Fruit fly (Drosophila melanogaster): ENCODE results near the gene CG9331.
A peak's percentile ranks its signal among the peaks of the same experiment; 100 is the strongest.

Gene CG9331

DNA sequence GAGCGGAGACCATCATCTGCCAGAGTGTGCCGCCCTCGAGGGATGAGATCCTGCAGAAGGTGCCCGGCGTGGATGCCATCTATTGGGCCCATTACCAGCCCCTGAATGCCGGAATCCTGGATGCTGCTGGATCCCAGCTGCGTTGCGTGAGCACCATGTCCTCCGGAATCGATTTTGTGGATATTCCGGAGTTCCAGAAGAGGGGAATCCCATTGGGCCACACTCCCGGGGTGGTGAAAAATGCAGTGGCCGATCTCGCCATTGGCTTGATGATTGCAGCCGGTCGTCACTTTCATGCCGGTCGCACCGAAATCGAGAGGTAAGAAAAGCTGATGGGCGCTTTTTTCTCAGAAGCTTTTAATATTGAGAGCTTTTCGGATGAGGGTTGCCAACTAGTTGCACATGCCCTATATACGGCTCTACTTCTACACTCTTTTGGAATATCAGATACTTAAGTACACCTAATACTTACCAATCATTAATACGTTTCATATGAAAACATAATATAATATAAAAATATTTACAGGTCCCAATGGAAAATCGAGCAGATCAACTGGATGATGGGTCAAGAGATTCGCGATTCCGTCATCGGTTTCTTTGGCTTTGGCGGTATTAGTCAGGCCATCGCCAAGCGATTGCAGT is 7.2 kb downstream of the CG9331 start (continued):
- TF ChIP-seq nerfin-2 (GFP tag; IDR thresholded peaks at IDR 0.05; ENCODE audit: partially characterized antibody) (no peak), lab (GFP tag; optimal IDR thresholded peaks at IDR 0.05) (peak; percentile 39), CG3838 (GFP tag; optimal IDR thresholded peaks at IDR 0.05) (no peak), Usf (GFP tag; optimal IDR thresholded peaks at IDR 0.05) (no peak), Ssrp (tag; optimal IDR thresholded peaks at IDR 0.05) (no peak), hb (GFP tag; IDR thresholded peaks at IDR 0.05; ENCODE audit: partially characterized antibody) (no peak), pnt (GFP tag; optimal IDR thresholded peaks at IDR 0.05) (no peak), lbe (GFP tag; optimal IDR thresholded peaks at IDR 0.05) (peak; percentile 33), Abd-B (GFP tag; optimal IDR thresholded peaks at IDR 0.05) (no peak), CG10565 (GFP tag; optimal IDR thresholded peaks at IDR 0.05) (no peak), zen2 (GFP tag; IDR thresholded peaks at IDR 0.05; ENCODE audit: partially characterized antibody) (no peak), Ada2b (GFP tag; IDR thresholded peaks at IDR 0.05) (no peak), CG7839 (tag; optimal IDR thresholded peaks at IDR 0.05) (peak; percentile 3), kah (GFP tag; optimal IDR thresholded peaks at IDR 0.05) (no peak), CG6854 (GFP tag; optimal IDR thresholded peaks at IDR 0.05) (no peak), org-1 (GFP tag; optimal IDR thresholded peaks at IDR 0.05) (no peak), Hr39 (optimal IDR thresholded peaks at IDR 0.05) (no peak), Gug (GFP tag; IDR thresholded peaks at IDR 0.05) (no peak), Poxn (GFP tag; IDR thresholded peaks at IDR 0.05) (no peak), nau (GFP tag; optimal IDR thresholded peaks at IDR 0.05) (no peak), pb (GFP tag; optimal IDR thresholded peaks at IDR 0.05) (no peak), CG9876 (GFP tag; optimal IDR thresholded peaks at IDR 0.05) (no peak), Chrac-16 (GFP tag; optimal IDR thresholded peaks at IDR 0.05) (no peak), ase (GFP tag; IDR thresholded peaks at IDR 0.05) (no peak), croc (GFP tag; conservative IDR thresholded peaks at IDR 0.05) (no peak), zen (tag; optimal IDR thresholded peaks at IDR 0.05) (no peak), CG10959 (GFP tag; IDR thresholded peaks at IDR 0.05) (no peak), CG4424 (GFP tag; optimal IDR thresholded peaks at IDR 0.05) (no peak), CG6813 (GFP tag; optimal IDR thresholded peaks at IDR 0.05) (no peak), CG7372 (GFP tag; IDR thresholded peaks at IDR 0.05) (no peak), Trl (optimal IDR thresholded peaks at IDR 0.05) (no peak), Trl (GFP tag; optimal IDR thresholded peaks at IDR 0.05) (no peak), CG17802 (tag; optimal IDR thresholded peaks at IDR 0.05) (no peak), Meics (GFP tag; optimal IDR thresholded peaks at IDR 0.05) (peak; percentile 3), CG1832 (GFP tag; optimal IDR thresholded peaks at IDR 0.05) (no peak), CG4360 (GFP tag; IDR thresholded peaks at IDR 0.05) (no peak), lilli (GFP tag; optimal IDR thresholded peaks at IDR 0.05) (no peak), CG11696 (GFP tag; IDR thresholded peaks at IDR 0.05) (no peak), dati (GFP tag; IDR thresholded peaks at IDR 0.05) (no peak), Hr78 (GFP tag; optimal IDR thresholded peaks at IDR 0.05) (no peak), HLH3B (GFP tag; IDR thresholded peaks at IDR 0.05) (no peak), Dek (tag; optimal IDR thresholded peaks at IDR 0.05) (no peak), CG15514 (GFP tag; optimal IDR thresholded peaks at IDR 0.05) (no peak), D19B (GFP tag; optimal IDR thresholded peaks at IDR 0.05) (no peak), CG2889 (GFP tag; IDR thresholded peaks at IDR 0.05) (no peak), CG10274 (GFP tag; optimal IDR thresholded peaks at IDR 0.05) (no peak), CG3163 (GFP tag; optimal IDR thresholded peaks at IDR 0.05) (peak; percentile 86), CG10321 (GFP tag; IDR thresholded peaks at IDR 0.05) (0 out of 2 replicates have a peak, but pooled peaks have one; percentile 8), Bteb2 (GFP tag; optimal IDR thresholded peaks at IDR 0.05) (no peak), pros (GFP tag; optimal IDR thresholded peaks at IDR 0.05) (no peak), CG11504 (tag; optimal IDR thresholded peaks at IDR 0.05) (peak; percentile 26)

Measured in whole organism, embryonic.